Fruit fly (Drosophila melanogaster) whole organism, prepupa: Measurements from ENCODE around the gene CG43219.

ENCODE experiments used
- CG10669 ChIP-seq: fragments of 200-800 bp; sonication (Bioruptor generic); optimal IDR thresholded peaks from 3 replicates; lab custom pipeline; 2018; ENCODE audit warnings: missing biosample characterization, mild to moderate bottlenecking, missing genetic modification characterization, moderate library complexity
- CG11294 ChIP-seq: fragments of 200-800 bp; sonication (Bioruptor generic); IDR thresholded peaks from 2 replicates; pipeline ENCODE4 v1.3.6; 2022; ENCODE audit warnings: missing biosample characterization, missing genetic modification characterization
- CG11762 ChIP-seq: fragments of 200-800 bp; sonication (Bioruptor generic); optimal IDR thresholded peaks from 3 replicates; lab custom pipeline; 2016; ENCODE audit warnings: missing biosample characterization, missing genetic modification characterization; ENCODE audit not compliant: insufficient read depth
- CG15336 ChIP-seq: fragments of 200-800 bp; sonication (Bioruptor generic); IDR thresholded peaks from 2 replicates; pipeline ENCODE4 v1.3.6; 2022; ENCODE audit warnings: missing biosample characterization, missing genetic modification characterization
- CG1621 ChIP-seq: fragments of 200-800 bp; sonication (Bioruptor generic); optimal IDR thresholded peaks from 3 replicates; lab custom pipeline; 2018; ENCODE audit warnings: missing biosample characterization, mild to moderate bottlenecking, missing genetic modification characterization
- CG16779 ChIP-seq: fragments of 200-800 bp; sonication (Bioruptor generic); optimal IDR thresholded peaks from 3 replicates; lab custom pipeline; 2017; ENCODE audit warnings: missing biosample characterization, mild to moderate bottlenecking, missing genetic modification characterization
- CG3032 ChIP-seq: fragments of 200-800 bp; optimal IDR thresholded peaks from 2 replicates; lab custom pipeline; 2019; ENCODE audit warnings: missing biosample characterization, mild to moderate bottlenecking, missing genetic modification characterization, moderate library complexity
- CG31627 ChIP-seq: fragments of 200-800 bp; sonication (Bioruptor generic); optimal IDR thresholded peaks from 3 replicates; lab custom pipeline; 2016; ENCODE audit warnings: missing biosample characterization, missing genetic modification characterization
- CG32006 ChIP-seq: fragments of 200-800 bp; sonication (Bioruptor generic); optimal IDR thresholded peaks from 3 replicates; lab custom pipeline; 2017; ENCODE audit warnings: missing biosample characterization, mild to moderate bottlenecking, missing genetic modification characterization
- CG6163 ChIP-seq: fragments of 200-800 bp; sonication (Bioruptor generic); IDR thresholded peaks from 3 replicates; pipeline ENCODE4 v1.3.6; 2022; ENCODE audit warnings: missing biosample characterization, missing genetic modification characterization
- CG6276 ChIP-seq: fragments of 200-800 bp; sonication (Bioruptor generic); optimal IDR thresholded peaks from 2 replicates; lab custom pipeline; 2017; ENCODE audit warnings: missing biosample characterization, mild to moderate bottlenecking, missing genetic modification characterization
- CG6792 ChIP-seq: fragments of 200-800 bp; sonication (Bioruptor generic); optimal IDR thresholded peaks from 3 replicates; lab custom pipeline; 2016; ENCODE audit warnings: missing biosample characterization, missing genetic modification characterization
- CG6854 ChIP-seq: fragments of 200-800 bp; sonication (Bioruptor generic); optimal IDR thresholded peaks from 2 replicates; lab custom pipeline; 2017; ENCODE audit warnings: missing biosample characterization, mild to moderate bottlenecking, missing genetic modification characterization
- CG7368 ChIP-seq: fragments of 200-800 bp; sonication (Bioruptor generic); optimal IDR thresholded peaks from 3 replicates; lab custom pipeline; 2016; ENCODE audit warnings: missing biosample characterization, missing genetic modification characterization
- CG8119 ChIP-seq: fragments of 200-800 bp; sonication (Bioruptor generic); IDR thresholded peaks from 3 replicates; pipeline ENCODE4 v1.3.6; 2022; ENCODE audit warnings: missing biosample characterization, missing genetic modification characterization
- CG8319 ChIP-seq: fragments of 200-800 bp; sonication (Bioruptor generic); optimal IDR thresholded peaks from 3 replicates; lab custom pipeline; 2016; ENCODE audit warnings: missing biosample characterization, missing genetic modification characterization
- CG8632 ChIP-seq: fragments of 200-800 bp; sonication (Bioruptor generic); optimal IDR thresholded peaks from 3 replicates; lab custom pipeline; 2016; ENCODE audit warnings: missing biosample characterization, missing genetic modification characterization
- CG9139 ChIP-seq: fragments of 200-800 bp; sonication (Bioruptor generic); optimal IDR thresholded peaks from 3 replicates; lab custom pipeline; 2017; ENCODE audit warnings: missing biosample characterization, mild to moderate bottlenecking, missing genetic modification characterization
- Eip75B ChIP-seq: fragments of 200-800 bp; sonication (Bioruptor generic); optimal IDR thresholded peaks from 3 replicates; lab custom pipeline; 2016; ENCODE audit warnings: missing biosample characterization, missing genetic modification characterization
- Eip78C ChIP-seq: fragments of 200-800 bp; sonication (Bioruptor generic); peaks from one replicate; lab custom pipeline; 2016; ENCODE audit warnings: missing biosample characterization, missing genetic modification characterization
- Eip93F ChIP-seq: fragments of 200-800 bp; sonication (Bioruptor generic); optimal IDR thresholded peaks from 2 replicates; lab custom pipeline; 2016; ENCODE audit warnings: missing biosample characterization, mild to moderate bottlenecking, missing genetic modification characterization
- Ets96B ChIP-seq: fragments of 200-800 bp; optimal IDR thresholded peaks from 2 replicates; lab custom pipeline; 2019; ENCODE audit warnings: missing biosample characterization, mild to moderate bottlenecking, missing genetic modification characterization, moderate library complexity
- Gug ChIP-seq: fragments of 200-800 bp; sonication (Bioruptor generic); IDR thresholded peaks from 2 replicates; pipeline ENCODE4 v1.3.6; 2022; ENCODE audit warnings: missing biosample characterization, missing genetic modification characterization
- Hr39 ChIP-seq: fragments of 200-800 bp; sonication (Bioruptor generic); optimal IDR thresholded peaks from 2 replicates; lab custom pipeline; 2016; ENCODE audit warnings: missing biosample characterization, missing genetic modification characterization
- Hr4 ChIP-seq: fragments of 200-800 bp; sonication (Bioruptor generic); optimal IDR thresholded peaks from 3 replicates; lab custom pipeline; 2016; ENCODE audit warnings: missing biosample characterization, missing genetic modification characterization
- Smox ChIP-seq: fragments of 200-800 bp; sonication (Bioruptor generic); optimal IDR thresholded peaks from 3 replicates; lab custom pipeline; 2016; ENCODE audit warnings: missing biosample characterization, missing genetic modification characterization
- Sox102F ChIP-seq: fragments of 200-800 bp; sonication (Bioruptor generic); optimal IDR thresholded peaks from 2 replicates; lab custom pipeline; 2016; ENCODE audit warnings: missing biosample characterization, mild to moderate bottlenecking, missing genetic modification characterization
- achi ChIP-seq: fragments of 200-800 bp; sonication (Bioruptor generic); optimal IDR thresholded peaks from 3 replicates; lab custom pipeline; 2016; ENCODE audit warnings: missing biosample characterization, missing genetic modification characterization
- dac ChIP-seq: fragments of 200-800 bp; sonication (Bioruptor generic); optimal IDR thresholded peaks from 2 replicates; lab custom pipeline; 2017; ENCODE audit warnings: missing biosample characterization, mild to moderate bottlenecking, missing genetic modification characterization
- dsx ChIP-seq: fragments of 200-800 bp; optimal IDR thresholded peaks from 3 replicates; lab custom pipeline; 2019; ENCODE audit warnings: missing biosample characterization, mild to moderate bottlenecking, missing genetic modification characterization, moderate library complexity; ENCODE audit not compliant: poor library complexity, severe bottlenecking
- eg ChIP-seq: fragments of 200-800 bp; sonication (Bioruptor generic); IDR thresholded peaks from 3 replicates; pipeline ENCODE4 v1.3.6; 2022; ENCODE audit warnings: missing biosample characterization, missing genetic modification characterization
- fd59A ChIP-seq: fragments of 200-800 bp; sonication (Bioruptor generic); optimal IDR thresholded peaks from 2 replicates; lab custom pipeline; 2017; ENCODE audit warnings: missing biosample characterization, mild to moderate bottlenecking, missing genetic modification characterization, missing genetic modification reagents
- fkh ChIP-seq: fragments of 200-800 bp; sonication (Bioruptor generic); optimal IDR thresholded peaks from 3 replicates; lab custom pipeline; 2017; ENCODE audit warnings: missing biosample characterization, mild to moderate bottlenecking, missing genetic modification characterization, moderate library complexity
- spab ChIP-seq: fragments of 200-800 bp; sonication (Bioruptor generic); optimal IDR thresholded peaks from 2 replicates; lab custom pipeline; 2017; ENCODE audit warnings: missing biosample characterization, mild to moderate bottlenecking, missing genetic modification characterization, missing genetic modification reagents
- svp ChIP-seq: fragments of 200-800 bp; sonication (Bioruptor generic); peaks from one replicate; lab custom pipeline; 2016; ENCODE audit warnings: missing biosample characterization, missing genetic modification characterization
- vri ChIP-seq: fragments of 200-800 bp; sonication (Bioruptor generic); optimal IDR thresholded peaks from 3 replicates; lab custom pipeline; 2016; ENCODE audit warnings: missing biosample characterization, mild to moderate bottlenecking, missing genetic modification characterization

The CG43219 gene

dm6 chr3L:21253761-21254523 is 33.7 kb downstream of the CG43219 start (continued):
- TF ChIP-seq CG31627 (GFP tag; lab: Kevin White, UChicago) (peak; percentile 99), dac (GFP tag; lab: Kevin White, UChicago) (peak; percentile 8), achi (GFP tag; lab: Kevin White, UChicago) (peak; percentile 98), dsx (GFP tag; lab: Kevin White, UChicago) (peak; percentile 98), CG8632 (GFP tag; lab: Kevin White, UChicago) (peak; percentile 99), CG6854 (GFP tag; lab: Kevin White, UChicago) (peak; percentile 99), Eip93F (GFP tag; lab: Kevin White, UChicago) (peak; percentile 99), Ets96B (tag; lab: Kevin White, UChicago) (peak; percentile 99), Eip75B (GFP tag; lab: Kevin White, UChicago) (peak; percentile 99), CG16779 (tag; lab: Kevin White, UChicago) (peak; percentile 90), CG9139 (GFP tag; lab: Kevin White, UChicago) (peak; percentile 98), Gug (GFP tag; lab: Robert Waterston, UW) (peak; percentile 72), Hr39 (GFP tag; lab: Kevin White, UChicago) (peak; percentile 99), CG6792 (GFP tag; lab: Kevin White, UChicago) (peak; percentile 99), fkh (no peak), CG3032 (tag; lab: Kevin White, UChicago) (peak; percentile 99), fd59A (peak; percentile 98), CG8119 (GFP tag; lab: Robert Waterston, UW) (peak; percentile 88), vri (peak; percentile 99), CG6276 (GFP tag; lab: Kevin White, UChicago) (peak; percentile 71), CG11294 (peak; percentile 63), CG11762 (GFP tag; lab: Kevin White, UChicago) (peak; percentile 97), spab (GFP tag; lab: Kevin White, UChicago) (peak; percentile 99), CG6163 (GFP tag; lab: Robert Waterston, UW) (peak; percentile 98), CG7368 (peak; percentile 98), CG10669 (GFP tag; lab: Kevin White, UChicago) (peak; percentile 99), CG32006 (GFP tag; lab: Kevin White, UChicago) (peak; percentile 81), Hr4 (GFP tag; lab: Kevin White, UChicago) (peak; percentile 83), eg (GFP tag; lab: Robert Waterston, UW) (peak; percentile 82), Smox (GFP tag; lab: Kevin White, UChicago) (peak; percentile 99), CG15336 (GFP tag; lab: Robert Waterston, UW) (peak; percentile 82), CG8319 (peak; percentile 99), Sox102F (GFP tag; lab: Kevin White, UChicago) (peak; percentile 99), CG1621 (tag; lab: Kevin White, UChicago) (peak; percentile 96)

DNA sequence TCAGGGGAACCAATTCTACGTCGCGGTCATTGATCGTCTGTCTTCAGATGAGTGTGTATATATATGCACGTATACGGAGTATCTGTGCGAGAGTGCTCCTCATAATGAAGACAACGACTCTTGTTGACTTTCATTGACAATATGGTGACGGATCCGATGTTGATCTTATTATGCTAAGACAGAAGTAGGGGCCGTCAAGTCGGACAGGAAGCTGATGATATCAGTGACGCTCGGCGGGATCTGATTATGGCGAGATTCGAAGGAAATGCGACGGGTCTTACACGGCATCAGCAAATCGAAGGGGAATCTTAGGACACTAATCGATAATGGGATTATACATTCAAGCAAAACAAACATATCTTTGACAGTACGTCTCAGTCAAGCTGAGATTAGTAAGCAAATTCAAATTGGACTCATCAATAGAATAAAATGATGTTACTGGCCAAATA is 34.3 kb downstream of the CG43219 start:
- peak; percentile 60 for TF ChIP-seq CG1621 (tag; lab: Kevin White, UChicago)
- peak; percentile 57 for TF ChIP-seq Eip78C
- no peak for TF ChIP-seq fd59A
- no peak; the same call in 1 of the 3 replicates for TF ChIP-seq CG6163 (GFP tag; lab: Robert Waterston, UW)
- TF ChIP-seq svp (GFP tag; lab: Kevin White, UChicago) = peak; percentile 43
- peak; percentile 21 for TF ChIP-seq CG9139 (GFP tag; lab: Kevin White, UChicago)
- TF ChIP-seq, all 60 proteins: peak for 4
